Worm (Caenorhabditis elegans): ENCODE data around the gene slc-25A18.1.

slc-25A18.1 gene

DNA sequence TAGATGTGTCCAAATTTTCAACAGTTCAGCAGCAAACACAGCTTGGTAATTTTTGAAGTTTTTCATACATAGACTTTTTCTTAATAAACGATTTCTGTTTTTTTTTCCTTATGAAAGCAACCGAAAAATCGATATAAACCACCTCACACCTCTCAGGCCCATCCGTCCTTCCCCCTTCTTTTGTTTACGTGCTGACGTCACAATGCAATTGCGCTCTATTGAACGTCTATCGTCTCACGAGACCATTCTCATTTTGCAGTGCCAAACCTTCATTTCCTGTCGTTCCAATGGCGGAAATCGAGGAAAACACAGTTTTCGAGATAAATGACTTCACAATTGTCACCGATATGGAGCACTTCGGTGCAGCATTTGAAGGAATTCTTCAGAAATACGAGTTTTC is 20.5 kb downstream of the slc-25A18.1 start, which contains the start of gene rbg-1:
Gene rbg-1 (plus strand): TSS at position 260 of the 400 bp plus-strand sequence.
- TF ChIP-seq skn-1 (tag; optimal IDR thresholded peaks at IDR 0.05) (peak; percentile 54), mef-2 (tag; optimal IDR thresholded peaks at IDR 0.05) (peak; percentile 10), mep-1 (tag; optimal IDR thresholded peaks at IDR 0.05) (peak; percentile 89), pag-3 (tag; optimal IDR thresholded peaks at IDR 0.05; ENCODE audit: borderline replicate concordance, insufficient read depth) (no peak), irx-1 (tag; optimal IDR thresholded peaks at IDR 0.05) (no peak), nhr-76 (tag; optimal IDR thresholded peaks at IDR 0.05) (no peak), hlh-4 (tag; optimal IDR thresholded peaks at IDR 0.05) (no peak), nhr-90 (tag; optimal IDR thresholded peaks at IDR 0.05; ENCODE audit: poor library complexity) (peak; percentile 49), unc-62 (GFP tag; optimal IDR thresholded peaks at IDR 0.05) (no peak), pqm-1 (tag; optimal IDR thresholded peaks at IDR 0.05) (no peak), vab-15 (tag; optimal IDR thresholded peaks at IDR 0.05) (no peak), pax-3 (tag; optimal IDR thresholded peaks at IDR 0.05) (no peak), nhr-47 (tag; optimal IDR thresholded peaks at IDR 0.05) (peak; percentile 65), nhr-84 (tag; optimal IDR thresholded peaks at IDR 0.05) (no peak), efl-3 (GFP tag; optimal IDR thresholded peaks at IDR 0.05) (no peak), unc-86 (tag; optimal IDR thresholded peaks at IDR 0.05) (peak; percentile 53), zip-4 (GFP tag; optimal IDR thresholded peaks at IDR 0.05) (no peak), ceh-82 (tag; optimal IDR thresholded peaks at IDR 0.05) (peak in 2 of 3 experiments; percentile 39 to 77), nhr-77 (tag; optimal IDR thresholded peaks at IDR 0.05) (no peak), ceh-63 (GFP tag; optimal IDR thresholded peaks at IDR 0.05) (no peak), mdl-1 (tag; optimal IDR thresholded peaks at IDR 0.05) (peak in 1 of 2 experiments; percentile 80), elt-3 (tag; optimal IDR thresholded peaks at IDR 0.05) (peak in 2 of 6 experiments; percentile 41 to 55), unc-130 (tag; optimal IDR thresholded peaks at IDR 0.05) (peak; percentile 82), tlp-1 (tag; optimal IDR thresholded peaks at IDR 0.05) (no peak), dsc-1 (tag; optimal IDR thresholded peaks at IDR 0.05) (peak; percentile 14), fos-1 (tag; optimal IDR thresholded peaks at IDR 0.05) (peak; percentile 8), snpc-4 (tag; optimal IDR thresholded peaks at IDR 0.05) (peak; percentile 64), C16A3.4 (tag; optimal IDR thresholded peaks at IDR 0.05) (peak; percentile 79), elt-2 (tag; optimal IDR thresholded peaks at IDR 0.05) (peak; percentile 1), nhr-237 (tag; optimal IDR thresholded peaks at IDR 0.05) (no peak), unc-30 (tag; optimal IDR thresholded peaks at IDR 0.05) (no peak), rnt-1 (tag; optimal IDR thresholded peaks at IDR 0.05) (peak; percentile 78), lin-13 (GFP tag; optimal IDR thresholded peaks at IDR 0.05) (peak; percentile 68), ama-1 (optimal IDR thresholded peaks at IDR 0.05) (peak; percentile 5), fkh-10 (GFP tag; optimal IDR thresholded peaks at IDR 0.05) (peak; percentile 13), hlh-17 (GFP tag; optimal IDR thresholded peaks at IDR 0.05; ENCODE audit: borderline replicate concordance) (no peak), nhr-85 (tag) (peak; percentile 89), egl-13 (tag; optimal IDR thresholded peaks at IDR 0.05) (no peak), jun-1 (tag; optimal IDR thresholded peaks at IDR 0.05) (peak; percentile 20), xbp-1 (tag; optimal IDR thresholded peaks at IDR 0.05) (peak; percentile 84), nhr-19 (GFP tag; conservative IDR thresholded peaks at IDR 0.05) (peak; percentile 60), dpl-1 (GFP tag; optimal IDR thresholded peaks at IDR 0.05) (peak; percentile 48 to 62 (median 57)), lin-15B (tag; optimal IDR thresholded peaks at IDR 0.05) (peak; percentile 60), nhr-12 (tag; optimal IDR thresholded peaks at IDR 0.05) (no peak), isw-1 (GFP tag; IDR thresholded peaks at IDR 0.05) (peak; percentile 40; the same call in 1 of the 2 replicates), nhr-71 (tag; optimal IDR thresholded peaks at IDR 0.05) (peak; percentile 84), efl-1 (optimal IDR thresholded peaks at IDR 0.05) (peak; percentile 47 to 58), efl-1 (GFP tag; optimal IDR thresholded peaks at IDR 0.05 in 1 of 2) (peak; percentile 22 to 95), nhr-20 (tag; optimal IDR thresholded peaks at IDR 0.05) (peak; percentile 78), ces-1 (GFP tag; optimal IDR thresholded peaks at IDR 0.05) (no peak), swsn-7 (tag; optimal IDR thresholded peaks at IDR 0.05) (peak; percentile 70), ztf-4 (tag; optimal IDR thresholded peaks at IDR 0.05) (no peak), ceh-8 (GFP tag; optimal IDR thresholded peaks at IDR 0.05) (no peak), lin-35 (GFP tag; optimal IDR thresholded peaks at IDR 0.05) (peak; percentile 57 to 84)
